Worm (Caenorhabditis elegans) whole organism, midembryonic: ENCODE results near the gene F19B10.2.

Experiments
- T22C8.4 ChIP-seq: fragments of 200-800 bp; sonication (Bioruptor generic); IDR thresholded peaks from 2 replicates; pipeline ENCODE4 v1.3.6; 2022; ENCODE audit warnings: missing genetic modification characterization, missing compliant biosample characterization
- cog-1 ChIP-seq: sonication (generic microtip); optimal IDR thresholded peaks from 2 replicates; lab custom pipeline; 2016; ENCODE audit warnings: missing genetic modification characterization, missing compliant biosample characterization
- flt-1 ChIP-seq: fragments of 200-800 bp; sonication (Bioruptor generic); IDR thresholded peaks from 2 replicates; pipeline ENCODE4 v1.3.6; 2022; ENCODE audit warnings: missing genetic modification characterization, missing compliant biosample characterization
- klf-2 ChIP-seq: fragments of 200-800 bp; sonication (Bioruptor generic); conservative IDR thresholded peaks from 2 replicates; pipeline ENCODE4 v1.3.6; 2022; ENCODE audit warnings: missing genetic modification reagents, missing genetic modification characterization, missing compliant biosample characterization
- med-1 ChIP-seq: sonication (generic microtip); optimal IDR thresholded peaks from 2 replicates; lab custom pipeline; 2017; ENCODE audit warnings: missing genetic modification characterization, mild to moderate bottlenecking, missing compliant biosample characterization, antibody characterized with exemption, missing genetic modification reagents; ENCODE audit not compliant: insufficient read depth
- ref-1 ChIP-seq: fragments of 200-800 bp; sonication (Bioruptor generic); conservative IDR thresholded peaks from 2 replicates; pipeline ENCODE4 v1.3.6; 2022; ENCODE audit warnings: missing genetic modification reagents, missing genetic modification characterization, missing compliant biosample characterization
- tab-1 ChIP-seq: fragments of 200-800 bp; sonication (Bioruptor generic); IDR thresholded peaks from 2 replicates; pipeline ENCODE4 v1.3.6; 2022; ENCODE audit warnings: missing genetic modification characterization, missing compliant biosample characterization
- ztf-23 ChIP-seq: fragments of 200-800 bp; sonication (Bioruptor generic); IDR thresholded peaks from 2 replicates; pipeline ENCODE4 v1.3.6; 2022; ENCODE audit warnings: missing genetic modification reagents, missing genetic modification characterization, missing compliant biosample characterization
- ztf-29 ChIP-seq: fragments of 200-800 bp; sonication (Bioruptor generic); IDR thresholded peaks from 2 replicates; pipeline ENCODE4 v1.3.6; 2022; ENCODE audit warnings: missing genetic modification reagents, missing genetic modification characterization, missing compliant biosample characterization

Gene F19B10.2

ce11 chrII:3675176-3675575, at the start of gene F19B10.2:
Gene F19B10.2 (plus strand): TSS chrII:3675476.
- TF ChIP-seq flt-1 (GFP tag; lab: Robert Waterston, UW) (no peak), cog-1 (tag; lab: Kevin White, UChicago) (no peak), ztf-29 (GFP tag; lab: Robert Waterston, UW) (no peak), tab-1 (no peak), ref-1 (GFP tag; lab: Robert Waterston, UW) (no peak), T22C8.4 (GFP tag; lab: Robert Waterston, UW) (no peak), klf-2 (no peak), med-1 (GFP tag; lab: Kevin White, UChicago) (no peak), ztf-23 (GFP tag; lab: Robert Waterston, UW) (no peak)

- TF ChIP-seq ztf-23 (GFP tag; lab: Robert Waterston, UW) (no peak), klf-2 (no peak), ref-1 (GFP tag; lab: Robert Waterston, UW) (no peak), cog-1 (tag; lab: Kevin White, UChicago) (no peak), med-1 (GFP tag; lab: Kevin White, UChicago) (no peak), T22C8.4 (GFP tag; lab: Robert Waterston, UW) (no peak), flt-1 (GFP tag; lab: Robert Waterston, UW) (no peak), ztf-29 (GFP tag; lab: Robert Waterston, UW) (no peak), tab-1 (no peak)
These were observed 48.4 kb upstream of the F19B10.2 start, which contains the start of gene M151.3 for ce11 chrII:3626872-3627271. Gene M151.3 (plus strand): TSS chrII:3627172.

- TF ChIP-seq flt-1 (GFP tag; lab: Robert Waterston, UW) (no peak), med-1 (GFP tag; lab: Kevin White, UChicago) (no peak), T22C8.4 (GFP tag; lab: Robert Waterston, UW) (no peak), ref-1 (GFP tag; lab: Robert Waterston, UW) (no peak), cog-1 (tag; lab: Kevin White, UChicago) (no peak), tab-1 (no peak), ztf-29 (GFP tag; lab: Robert Waterston, UW) (no peak), ztf-23 (GFP tag; lab: Robert Waterston, UW) (no peak), klf-2 (no peak)
These were observed 44.5 kb upstream of the F19B10.2 start, which contains the start of gene M151.2 for ce11 chrII:3630810-3631209. Gene M151.2 (plus strand): TSS chrII:3631110.

ce11 chrII:3634765-3635164, 40.5 kb upstream of the F19B10.2 start:
- TF ChIP-seq med-1 (GFP tag; lab: Kevin White, UChicago) = no peak
- TF ChIP-seq flt-1 (GFP tag; lab: Robert Waterston, UW) = no peak

ce11 chrII:3639238-3639637, 36.0 kb upstream of the F19B10.2 start, which contains the start of gene fbxb-31:
Gene fbxb-31 (minus strand): TSS chrII:3639338.
- no peak for TF ChIP-seq ztf-29 (GFP tag; lab: Robert Waterston, UW)
- TF ChIP-seq cog-1 (tag; lab: Kevin White, UChicago) = no peak
- no peak for TF ChIP-seq T22C8.4 (GFP tag; lab: Robert Waterston, UW)
- no peak for TF ChIP-seq ztf-23 (GFP tag; lab: Robert Waterston, UW)
- no peak for TF ChIP-seq med-1 (GFP tag; lab: Kevin White, UChicago)
- TF ChIP-seq ref-1 (GFP tag; lab: Robert Waterston, UW) = no peak
- no peak for TF ChIP-seq tab-1
- no peak for TF ChIP-seq flt-1 (GFP tag; lab: Robert Waterston, UW)
- TF ChIP-seq klf-2 = no peak

ce11 chrII:3640197-3640596, 35.1 kb upstream of the F19B10.2 start, which contains the start of gene M151.10:
Gene M151.10 (minus strand): TSS chrII:3640297.
- TF ChIP-seq tab-1 (no peak), ref-1 (GFP tag; lab: Robert Waterston, UW) (no peak), med-1 (GFP tag; lab: Kevin White, UChicago) (no peak), ztf-29 (GFP tag; lab: Robert Waterston, UW) (no peak), cog-1 (tag; lab: Kevin White, UChicago) (no peak), flt-1 (GFP tag; lab: Robert Waterston, UW) (no peak), T22C8.4 (GFP tag; lab: Robert Waterston, UW) (no peak), ztf-23 (GFP tag; lab: Robert Waterston, UW) (no peak), klf-2 (no peak)

ce11 chrII:3641197-3641596, 34.1 kb upstream of the F19B10.2 start, which contains the start of gene M151.1:
Gene M151.1 (plus strand): TSS chrII:3641497.
- TF ChIP-seq T22C8.4 (GFP tag; lab: Robert Waterston, UW) (no peak), ztf-23 (GFP tag; lab: Robert Waterston, UW) (no peak), flt-1 (GFP tag; lab: Robert Waterston, UW) (no peak), ref-1 (GFP tag; lab: Robert Waterston, UW) (no peak), med-1 (GFP tag; lab: Kevin White, UChicago) (no peak), ztf-29 (GFP tag; lab: Robert Waterston, UW) (no peak), klf-2 (no peak), tab-1 (no peak), cog-1 (tag; lab: Kevin White, UChicago) (no peak)

ce11 chrII:3647111-3647510, 28.2 kb upstream of the F19B10.2 start, which contains the start of gene fbxb-33:
Gene fbxb-33 (plus strand): TSS chrII:3647411.
- no peak for TF ChIP-seq ztf-23 (GFP tag; lab: Robert Waterston, UW)

- TF ChIP-seq ztf-29 (GFP tag; lab: Robert Waterston, UW) = no peak
- no peak for TF ChIP-seq ztf-23 (GFP tag; lab: Robert Waterston, UW)
- TF ChIP-seq T22C8.4 (GFP tag; lab: Robert Waterston, UW) = no peak
- no peak for TF ChIP-seq cog-1 (tag; lab: Kevin White, UChicago)
- TF ChIP-seq med-1 (GFP tag; lab: Kevin White, UChicago) = no peak
- TF ChIP-seq tab-1 = no peak
- TF ChIP-seq klf-2 = no peak
- no peak for TF ChIP-seq flt-1 (GFP tag; lab: Robert Waterston, UW)
- no peak for TF ChIP-seq ref-1 (GFP tag; lab: Robert Waterston, UW)
These were observed 19.9 kb upstream of the F19B10.2 start, which contains the start of gene F19B10.5 for ce11 chrII:3655378-3655777. Gene F19B10.5 (plus strand): TSS chrII:3655678.
